Fruit fly (Drosophila melanogaster) whole organism, embryonic: ENCODE data around the gene CG9926.

Source experiments
- CG10209 ChIP-seq: fragments of 200-800 bp; sonication (Bioruptor generic); optimal IDR thresholded peaks from 3 replicates; lab custom pipeline; 2017; ENCODE audit warnings: missing biosample characterization, mild to moderate bottlenecking, missing genetic modification characterization, missing genetic modification reagents
- CG10267 ChIP-seq: fragments of 200-800 bp; sonication (Bioruptor generic); optimal IDR thresholded peaks from 2 replicates; lab custom pipeline; 2018; ENCODE audit warnings: missing biosample characterization, mild to moderate bottlenecking, missing genetic modification characterization, moderate library complexity
- CG10979 ChIP-seq: fragments of 200-800 bp; sonication (Bioruptor generic); optimal IDR thresholded peaks from 2 replicates; lab custom pipeline; 2018; ENCODE audit warnings: missing biosample characterization, mild to moderate bottlenecking, missing genetic modification characterization, moderate library complexity
- CG12391 ChIP-seq: fragments of 200-800 bp; sonication (Bioruptor generic); optimal IDR thresholded peaks from 3 replicates; lab custom pipeline; 2018; ENCODE audit warnings: missing biosample characterization, mild to moderate bottlenecking, missing genetic modification characterization, moderate library complexity
- CG13424 ChIP-seq: fragments of 200-800 bp; sonication (Bioruptor generic); optimal IDR thresholded peaks from 2 replicates; lab custom pipeline; 2019; ENCODE audit warnings: missing biosample characterization, mild to moderate bottlenecking, missing genetic modification characterization, moderate library complexity
- CG14014 ChIP-seq: fragments of 200-800 bp; sonication (Bioruptor generic); IDR thresholded peaks from 2 replicates; pipeline ENCODE4 v1.3.6; 2022; ENCODE audit warnings: missing biosample characterization, missing genetic modification characterization
- CG14710 ChIP-seq: fragments of 200-800 bp; sonication (Bioruptor generic); optimal IDR thresholded peaks from 3 replicates; lab custom pipeline; 2019; ENCODE audit warnings: missing biosample characterization, mild to moderate bottlenecking, missing genetic modification characterization, moderate library complexity
- CG16779 ChIP-seq: fragments of 200-800 bp; sonication (Bioruptor generic); IDR thresholded peaks from 2 replicates; pipeline ENCODE4 v1.3.6; 2022; ENCODE audit warnings: missing biosample characterization, missing genetic modification characterization
- CG16863 ChIP-seq: fragments of 200-800 bp; sonication (Bioruptor generic); optimal IDR thresholded peaks from 3 replicates; lab custom pipeline; 2016; ENCODE audit warnings: missing biosample characterization, missing genetic modification characterization
- CG1792 ChIP-seq: fragments of 200-800 bp; sonication (Bioruptor generic); optimal IDR thresholded peaks from 2 replicates; lab custom pipeline; 2016; ENCODE audit warnings: missing biosample characterization, missing genetic modification characterization
- CG2712 ChIP-seq: fragments of 200-800 bp; optimal IDR thresholded peaks from 3 replicates; lab custom pipeline; 2019; ENCODE audit warnings: missing biosample characterization, mild to moderate bottlenecking, missing genetic modification characterization, moderate library complexity
- CG2889 ChIP-seq: fragments of 200-800 bp; sonication (Bioruptor generic); IDR thresholded peaks from 3 replicates; pipeline ENCODE4 v1.3.6; 2022; ENCODE audit warnings: missing biosample characterization, missing genetic modification characterization
- CG34422 ChIP-seq: fragments of 200-800 bp; sonication (Bioruptor generic); IDR thresholded peaks from 3 replicates; pipeline ENCODE4 v1.3.6; 2022; ENCODE audit warnings: missing biosample characterization, missing genetic modification characterization
- CG7372 ChIP-seq: fragments of 200-800 bp; sonication (Bioruptor generic); IDR thresholded peaks from 2 replicates; pipeline ENCODE4 v1.3.6; 2022; ENCODE audit warnings: missing biosample characterization, missing genetic modification characterization
- CG7839 ChIP-seq: fragments of 200-800 bp; sonication (Bioruptor generic); optimal IDR thresholded peaks from 3 replicates; lab custom pipeline; 2018; ENCODE audit warnings: missing biosample characterization, mild to moderate bottlenecking, missing genetic modification characterization, moderate library complexity
- CG8281 ChIP-seq: fragments of 200-800 bp; sonication (Bioruptor generic); optimal IDR thresholded peaks from 2 replicates; lab custom pipeline; 2018; ENCODE audit warnings: missing biosample characterization, mild to moderate bottlenecking, missing genetic modification characterization, moderate library complexity
- E2f1 ChIP-seq: fragments of 200-800 bp; sonication (Bioruptor generic); IDR thresholded peaks from 2 replicates; pipeline ENCODE4 v1.3.6; 2022; ENCODE audit warnings: missing biosample characterization, missing genetic modification characterization
- Eip74EF ChIP-seq, 2 experiments: fragments of 200-800 bp in 1 of 2; fragments of >200 bp in 1 of 2; sonication (Bioruptor generic) in 1 of 2; optimal IDR thresholded peaks; 2 replicates each; lab custom pipeline; 2017 to 2019; ENCODE audit warnings: missing biosample characterization in 2 of 2, missing genetic modification characterization in 2 of 2, mild to moderate bottlenecking in 1 of 2, moderate library complexity in 1 of 2
- H15 ChIP-seq: fragments of 200-800 bp; sonication (Bioruptor generic); IDR thresholded peaks from 3 replicates; pipeline ENCODE4 v1.3.6; 2022; ENCODE audit warnings: missing biosample characterization, missing genetic modification characterization
- HLH3B ChIP-seq: fragments of 200-800 bp; sonication (Bioruptor generic); IDR thresholded peaks from 2 replicates; pipeline ENCODE4 v1.3.6; 2022; ENCODE audit warnings: missing biosample characterization, missing genetic modification characterization
- Hr51 ChIP-seq, 2 experiments: fragments of 200-800 bp; sonication (Bioruptor generic); optimal IDR thresholded peaks; 2 replicates in 1 of 2; 3 replicates in 1 of 2; lab custom pipeline; 2016 to 2018; ENCODE audit warnings: missing biosample characterization in 2 of 2, missing genetic modification characterization in 2 of 2, mild to moderate bottlenecking in 1 of 2, moderate library complexity in 1 of 2
- NC2β ChIP-seq: fragments of 200-800 bp; sonication (Bioruptor generic); optimal IDR thresholded peaks from 2 replicates; lab custom pipeline; 2016; ENCODE audit warnings: missing biosample characterization, missing genetic modification characterization
- Oli ChIP-seq: fragments of 200-800 bp; sonication (Bioruptor generic); optimal IDR thresholded peaks from 2 replicates; lab custom pipeline; 2018; ENCODE audit warnings: missing biosample characterization, mild to moderate bottlenecking, missing genetic modification characterization, moderate library complexity
- Optix ChIP-seq: fragments of 200-800 bp; sonication (Bioruptor generic); IDR thresholded peaks from 3 replicates; pipeline ENCODE4 v1.3.6; 2022; ENCODE audit warnings: missing biosample characterization, missing genetic modification characterization
- Spps ChIP-seq: fragments of 200-800 bp; sonication (Bioruptor generic); optimal IDR thresholded peaks from 2 replicates; lab custom pipeline; 2018; ENCODE audit warnings: missing biosample characterization, mild to moderate bottlenecking, missing genetic modification characterization
- abd-A ChIP-seq: fragments of 200-800 bp; sonication (Bioruptor generic); optimal IDR thresholded peaks from 3 replicates; lab custom pipeline; 2019; ENCODE audit warnings: missing biosample characterization, mild to moderate bottlenecking, missing genetic modification characterization, moderate library complexity
- ara ChIP-seq: fragments of 200-800 bp; sonication (Bioruptor generic); IDR thresholded peaks from 2 replicates; pipeline ENCODE4 v1.3.6; 2022; ENCODE audit warnings: missing biosample characterization, missing genetic modification characterization
- az2 ChIP-seq: fragments of 200-800 bp; sonication (Bioruptor generic); optimal IDR thresholded peaks from 3 replicates; lab custom pipeline; 2016; ENCODE audit warnings: missing biosample characterization, missing genetic modification characterization
- bsh ChIP-seq, 2 experiments: fragments of 200-800 bp; sonication (Bioruptor generic); optimal IDR thresholded peaks; 2 replicates each; lab custom pipeline; 2017 to 2018; ENCODE audit warnings: mild to moderate bottlenecking in 2 of 2, missing biosample characterization in 2 of 2, missing genetic modification characterization in 2 of 2, moderate library complexity in 1 of 2
- corto ChIP-seq: fragments of 200-800 bp; sonication (Bioruptor generic); optimal IDR thresholded peaks from 2 replicates; lab custom pipeline; 2016; ENCODE audit warnings: missing biosample characterization, mild to moderate bottlenecking, missing genetic modification characterization, moderate library complexity
- dati ChIP-seq: fragments of 200-800 bp; sonication (Bioruptor generic); IDR thresholded peaks from 2 replicates; pipeline ENCODE4 v1.3.6; 2022; ENCODE audit warnings: missing biosample characterization, missing genetic modification characterization
- fd64A ChIP-seq: fragments of 200-800 bp; sonication (Bioruptor generic); optimal IDR thresholded peaks from 3 replicates; lab custom pipeline; 2018; ENCODE audit warnings: missing biosample characterization, mild to moderate bottlenecking, missing genetic modification characterization
- fd96Cb ChIP-seq: fragments of 200-800 bp; sonication (Bioruptor generic); optimal IDR thresholded peaks from 2 replicates; lab custom pipeline; 2018; ENCODE audit warnings: missing biosample characterization, mild to moderate bottlenecking, missing genetic modification characterization, moderate library complexity
- ftz-f1 ChIP-seq: fragments of 200-800 bp; sonication (Bioruptor generic); optimal IDR thresholded peaks from 2 replicates; lab custom pipeline; 2016; ENCODE audit warnings: missing biosample characterization, missing genetic modification characterization
- jing ChIP-seq: fragments of 200-800 bp; sonication (Bioruptor generic); optimal IDR thresholded peaks from 2 replicates; lab custom pipeline; 2018; ENCODE audit warnings: missing biosample characterization, mild to moderate bottlenecking, missing genetic modification characterization
- otp ChIP-seq: fragments of 200-800 bp; sonication (Bioruptor generic); IDR thresholded peaks from 3 replicates; pipeline ENCODE4, ENCODE4 v1.3.6; 2022; ENCODE audit warnings: missing biosample characterization, missing genetic modification characterization
- phol ChIP-seq: fragments of 200-800 bp; sonication (Bioruptor generic); optimal IDR thresholded peaks from 3 replicates; lab custom pipeline; 2018; ENCODE audit warnings: missing biosample characterization, mild to moderate bottlenecking, missing genetic modification characterization, moderate library complexity
- row ChIP-seq: fragments of 200-800 bp; sonication (Bioruptor generic); IDR thresholded peaks from 3 replicates; pipeline ENCODE4 v1.3.6; 2022; ENCODE audit warnings: missing biosample characterization, missing genetic modification characterization
- run ChIP-seq: fragments of 200-800 bp; sonication (Bioruptor generic); optimal IDR thresholded peaks from 3 replicates; lab custom pipeline; 2018; ENCODE audit warnings: missing biosample characterization, mild to moderate bottlenecking, missing genetic modification characterization
- scrt ChIP-seq: fragments of 200-800 bp; sonication (Bioruptor generic); optimal IDR thresholded peaks from 2 replicates; lab custom pipeline; 2018; ENCODE audit warnings: missing biosample characterization, mild to moderate bottlenecking, missing genetic modification characterization, moderate library complexity
- sens ChIP-seq: fragments of 200-800 bp; sonication (Bioruptor generic); peaks from one replicate; lab custom pipeline; 2016; ENCODE audit warnings: missing biosample characterization, missing genetic modification characterization
- sens-2 ChIP-seq: fragments of 200-800 bp; sonication (Bioruptor generic); IDR thresholded peaks from 2 replicates; pipeline ENCODE4 v1.3.6; 2022; ENCODE audit warnings: missing biosample characterization, missing genetic modification characterization
- sisA ChIP-seq: fragments of 200-800 bp; sonication (Bioruptor generic); IDR thresholded peaks from 2 replicates; pipeline ENCODE4 v1.3.6; 2022; ENCODE audit warnings: missing biosample characterization, missing genetic modification characterization
- stc ChIP-seq: fragments of 200-800 bp; sonication (Bioruptor generic); IDR thresholded peaks from 2 replicates; pipeline ENCODE4 v1.3.6; 2022; ENCODE audit warnings: missing biosample characterization, missing genetic modification characterization
- tgo ChIP-seq: fragments of 200-800 bp; sonication (Bioruptor generic); IDR thresholded peaks from 3 replicates; pipeline ENCODE4 v1.3.6; 2022; ENCODE audit warnings: missing biosample characterization, missing genetic modification characterization
- tio ChIP-seq: fragments of 200-800 bp; sonication (Bioruptor generic); optimal IDR thresholded peaks from 2 replicates; lab custom pipeline; 2017; ENCODE audit warnings: missing biosample characterization, missing genetic modification characterization, inconsistent platforms
- ttk ChIP-seq: fragments of 200-800 bp; sonication (Bioruptor generic); IDR thresholded peaks from 2 replicates; pipeline ENCODE4 v2.1.2; 2022; ENCODE audit warnings: missing biosample characterization, missing genetic modification characterization
- unpg ChIP-seq: fragments of 200-800 bp; sonication (Bioruptor generic); optimal IDR thresholded peaks from 3 replicates; lab custom pipeline; 2018; ENCODE audit warnings: missing biosample characterization, mild to moderate bottlenecking, missing genetic modification characterization, moderate library complexity

CG9926 gene

DNA sequence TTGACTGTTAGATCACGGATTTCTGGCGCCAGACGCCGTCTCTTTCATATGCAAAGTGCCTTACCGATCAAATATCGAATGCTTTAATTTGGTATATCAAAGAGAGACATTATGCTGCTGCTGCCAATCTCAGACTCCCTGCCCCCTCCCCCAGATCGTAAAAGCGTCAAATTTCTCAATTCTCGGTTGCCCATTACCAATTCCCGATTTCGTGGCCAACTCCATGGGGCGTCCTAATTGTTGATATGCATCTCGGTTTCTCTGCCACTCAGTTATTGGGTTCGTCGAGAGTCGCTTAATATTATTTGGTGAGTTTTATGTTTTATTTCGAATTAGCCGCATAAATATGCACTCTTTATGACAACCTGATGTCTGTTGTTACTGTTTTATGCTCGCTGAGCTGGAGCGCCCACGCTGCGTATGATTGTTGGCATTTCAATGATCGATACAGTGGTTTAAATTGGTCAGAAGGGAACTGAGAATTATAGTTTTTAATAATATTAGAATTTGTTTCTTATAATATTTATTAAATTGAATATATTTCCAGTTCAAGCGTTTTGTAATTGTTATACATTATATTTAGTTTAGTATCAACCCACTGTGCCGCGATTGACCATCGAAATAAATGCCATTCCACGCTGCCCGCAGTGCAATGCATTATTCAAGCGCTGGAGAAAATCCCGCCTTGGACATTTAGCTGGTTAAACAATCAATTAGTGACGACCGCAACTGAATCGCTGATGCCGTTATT is 43.4 kb downstream of the CG9926 start (continued):
- TF ChIP-seq abd-A (tag; lab: Kevin White, UChicago): peak; percentile 93
- TF ChIP-seq CG34422: 0 out of 3 replicates have a peak, but pooled peaks have one; percentile 29
- peak in 1 of 2 experiments; percentile 66 for TF ChIP-seq Hr51 (GFP tag; optimal IDR thresholded peaks at IDR 0.05; lab: Kevin White, UChicago)
- TF ChIP-seq sisA (GFP tag; lab: Robert Waterston, UW): peak; percentile 63; the same call in 1 of the 2 replicates
- no peak for TF ChIP-seq scrt (GFP tag; lab: Kevin White, UChicago)
- TF ChIP-seq ttk: peak; percentile 53; the same call in 1 of the 2 replicates
- peak; percentile 13 for TF ChIP-seq Spps (tag; lab: Kevin White, UChicago)
- TF ChIP-seq Oli (tag; lab: Kevin White, UChicago): peak; percentile 48
- TF ChIP-seq bsh (GFP tag; optimal IDR thresholded peaks at IDR 0.05; lab: Kevin White, UChicago): peak in 1 of 2 experiments; percentile 65
- TF ChIP-seq CG14014 (GFP tag; lab: Robert Waterston, UW): no peak
- peak; percentile 35; the same call in 1 of the 2 replicates for TF ChIP-seq CG7372 (GFP tag; lab: Robert Waterston, UW)
- peak; percentile 69 for TF ChIP-seq unpg
- TF ChIP-seq ftz-f1 (GFP tag; lab: Kevin White, UChicago): no peak
- no peak for TF ChIP-seq CG1792 (GFP tag; lab: Kevin White, UChicago)
- TF ChIP-seq HLH3B (GFP tag; lab: Robert Waterston, UW): peak; percentile 65
- peak; percentile 48 for TF ChIP-seq fd96Cb (tag; lab: Kevin White, UChicago)
- peak; percentile 45 for TF ChIP-seq CG13424
- TF ChIP-seq row (GFP tag; lab: Robert Waterston, UW): peak; percentile 52
- TF ChIP-seq CG2712: peak; percentile 75
- peak in 1 of 2 experiments; percentile 16 for TF ChIP-seq Eip74EF (GFP tag; optimal IDR thresholded peaks at IDR 0.05; lab: Kevin White, UChicago)
- no peak for TF ChIP-seq NC2β (GFP tag; lab: Kevin White, UChicago)
- peak; percentile 43; the same call in 1 of the 2 replicates for TF ChIP-seq sens-2 (GFP tag; lab: Robert Waterston, UW)
- TF ChIP-seq CG10267: peak; percentile 45
- TF ChIP-seq tio: peak; percentile 1
- peak; percentile 32 for TF ChIP-seq az2 (GFP tag; lab: Kevin White, UChicago)
- TF ChIP-seq fd64A (GFP tag; lab: Kevin White, UChicago): no peak
- TF ChIP-seq Optix: 0 out of 3 replicates have a peak, but pooled peaks have one; percentile 13
- peak; percentile 42; the same call in 1 of the 3 replicates for TF ChIP-seq H15 (GFP tag; lab: Robert Waterston, UW)
- TF ChIP-seq dati: 0 out of 2 replicates have a peak, but pooled peaks have one; percentile 6
- TF ChIP-seq CG12391: peak; percentile 62
- TF ChIP-seq CG7839 (tag; lab: Kevin White, UChicago): peak; percentile 57
- TF ChIP-seq run (tag; lab: Kevin White, UChicago): peak; percentile 7
- peak; percentile 15 for TF ChIP-seq jing
- TF ChIP-seq E2f1 (GFP tag; lab: Robert Waterston, UW): 0 out of 2 replicates have a peak, but pooled peaks have one; percentile 29
- TF ChIP-seq ara (GFP tag; lab: Robert Waterston, UW): peak; percentile 61
- TF ChIP-seq CG10209: peak; percentile 44
- peak; percentile 20; the same call in 1 of the 3 replicates for TF ChIP-seq otp (GFP tag; lab: Robert Waterston, UW)
- peak; percentile 60 for TF ChIP-seq tgo (GFP tag; lab: Robert Waterston, UW)
- TF ChIP-seq CG8281 (tag; lab: Kevin White, UChicago): no peak
- TF ChIP-seq sens: peak; percentile 58
- peak; percentile 66 for TF ChIP-seq CG10979 (tag; lab: Kevin White, UChicago)
- TF ChIP-seq phol (tag; lab: Kevin White, UChicago): peak; percentile 55
- peak; percentile 11 for TF ChIP-seq CG14710
- TF ChIP-seq CG16863: no peak
- TF ChIP-seq CG2889 (GFP tag; lab: Robert Waterston, UW): no peak
- no peak for TF ChIP-seq CG16779 (GFP tag; lab: Robert Waterston, UW)
- TF ChIP-seq corto (GFP tag; lab: Kevin White, UChicago): no peak
- peak; percentile 63 for TF ChIP-seq stc (GFP tag; lab: Robert Waterston, UW)
- TF ChIP-seq, all 482 proteins: peak for 126
